Fruit fly (Drosophila melanogaster) whole organism, prepupa: Measurements from ENCODE around the gene GstO2.

Experiments used
- CG10631 ChIP-seq: fragments of 200-800 bp; sonication (Bioruptor generic); optimal IDR thresholded peaks from 2 replicates; lab custom pipeline; 2016; ENCODE audit warnings: missing biosample characterization, missing genetic modification characterization
- CG10669 ChIP-seq: fragments of 200-800 bp; sonication (Bioruptor generic); optimal IDR thresholded peaks from 3 replicates; lab custom pipeline; 2018; ENCODE audit warnings: missing biosample characterization, mild to moderate bottlenecking, missing genetic modification characterization, moderate library complexity
- CG11294 ChIP-seq: fragments of 200-800 bp; sonication (Bioruptor generic); IDR thresholded peaks from 2 replicates; pipeline ENCODE4 v1.3.6; 2022; ENCODE audit warnings: missing biosample characterization, missing genetic modification characterization
- CG11762 ChIP-seq: fragments of 200-800 bp; sonication (Bioruptor generic); optimal IDR thresholded peaks from 3 replicates; lab custom pipeline; 2016; ENCODE audit warnings: missing biosample characterization, missing genetic modification characterization; ENCODE audit not compliant: insufficient read depth
- CG11902 ChIP-seq: fragments of 200-800 bp; sonication (Bioruptor generic); optimal IDR thresholded peaks from 3 replicates; lab custom pipeline; 2016; ENCODE audit warnings: missing biosample characterization, missing genetic modification characterization
- CG16779 ChIP-seq: fragments of 200-800 bp; sonication (Bioruptor generic); optimal IDR thresholded peaks from 3 replicates; lab custom pipeline; 2017; ENCODE audit warnings: missing biosample characterization, mild to moderate bottlenecking, missing genetic modification characterization
- CG3032 ChIP-seq: fragments of 200-800 bp; optimal IDR thresholded peaks from 2 replicates; lab custom pipeline; 2019; ENCODE audit warnings: missing biosample characterization, mild to moderate bottlenecking, missing genetic modification characterization, moderate library complexity
- CG31627 ChIP-seq: fragments of 200-800 bp; sonication (Bioruptor generic); optimal IDR thresholded peaks from 3 replicates; lab custom pipeline; 2016; ENCODE audit warnings: missing biosample characterization, missing genetic modification characterization
- CG32006 ChIP-seq: fragments of 200-800 bp; sonication (Bioruptor generic); optimal IDR thresholded peaks from 3 replicates; lab custom pipeline; 2017; ENCODE audit warnings: missing biosample characterization, mild to moderate bottlenecking, missing genetic modification characterization
- CG34406 ChIP-seq: fragments of 200-800 bp; sonication (Bioruptor generic); optimal IDR thresholded peaks from 3 replicates; lab custom pipeline; 2016; ENCODE audit warnings: missing biosample characterization, missing genetic modification characterization
- CG3919 ChIP-seq: fragments of 200-800 bp; sonication (Bioruptor generic); optimal IDR thresholded peaks from 3 replicates; lab custom pipeline; 2016; ENCODE audit warnings: missing biosample characterization, missing genetic modification characterization
- CG6163 ChIP-seq: fragments of 200-800 bp; sonication (Bioruptor generic); IDR thresholded peaks from 3 replicates; pipeline ENCODE4 v1.3.6; 2022; ENCODE audit warnings: missing biosample characterization, missing genetic modification characterization
- CG6276 ChIP-seq: fragments of 200-800 bp; sonication (Bioruptor generic); optimal IDR thresholded peaks from 2 replicates; lab custom pipeline; 2017; ENCODE audit warnings: missing biosample characterization, mild to moderate bottlenecking, missing genetic modification characterization
- CG6808 ChIP-seq: fragments of 200-800 bp; sonication (Bioruptor generic); optimal IDR thresholded peaks from 3 replicates; lab custom pipeline; 2017; ENCODE audit warnings: missing biosample characterization, missing genetic modification characterization, mild to moderate bottlenecking, moderate library complexity, missing genetic modification reagents
- CG6854 ChIP-seq: fragments of 200-800 bp; sonication (Bioruptor generic); optimal IDR thresholded peaks from 2 replicates; lab custom pipeline; 2017; ENCODE audit warnings: missing biosample characterization, mild to moderate bottlenecking, missing genetic modification characterization
- CG8119 ChIP-seq: fragments of 200-800 bp; sonication (Bioruptor generic); IDR thresholded peaks from 3 replicates; pipeline ENCODE4 v1.3.6; 2022; ENCODE audit warnings: missing biosample characterization, missing genetic modification characterization
- Eip78C ChIP-seq: fragments of 200-800 bp; sonication (Bioruptor generic); peaks from one replicate; lab custom pipeline; 2016; ENCODE audit warnings: missing biosample characterization, missing genetic modification characterization
- Eip93F ChIP-seq: fragments of 200-800 bp; sonication (Bioruptor generic); optimal IDR thresholded peaks from 2 replicates; lab custom pipeline; 2016; ENCODE audit warnings: missing biosample characterization, mild to moderate bottlenecking, missing genetic modification characterization
- Ets96B ChIP-seq: fragments of 200-800 bp; optimal IDR thresholded peaks from 2 replicates; lab custom pipeline; 2019; ENCODE audit warnings: missing biosample characterization, mild to moderate bottlenecking, missing genetic modification characterization, moderate library complexity
- Gug ChIP-seq: fragments of 200-800 bp; sonication (Bioruptor generic); IDR thresholded peaks from 2 replicates; pipeline ENCODE4 v1.3.6; 2022; ENCODE audit warnings: missing biosample characterization, missing genetic modification characterization
- Hr38 ChIP-seq: sonication (Bioruptor generic); optimal IDR thresholded peaks from 2 replicates; lab custom pipeline; 2016; ENCODE audit warnings: missing biosample characterization, missing genetic modification characterization
- Hr39 ChIP-seq: fragments of 200-800 bp; sonication (Bioruptor generic); optimal IDR thresholded peaks from 2 replicates; lab custom pipeline; 2016; ENCODE audit warnings: missing biosample characterization, missing genetic modification characterization
- Hr4 ChIP-seq: fragments of 200-800 bp; sonication (Bioruptor generic); optimal IDR thresholded peaks from 3 replicates; lab custom pipeline; 2016; ENCODE audit warnings: missing biosample characterization, missing genetic modification characterization
- Lpt ChIP-seq: fragments of 200-800 bp; sonication (Bioruptor generic); optimal IDR thresholded peaks from 3 replicates; lab custom pipeline; 2016; ENCODE audit warnings: missing biosample characterization, missing genetic modification characterization
- OdsH ChIP-seq: fragments of 200-800 bp; sonication (Bioruptor generic); optimal IDR thresholded peaks from 3 replicates; lab custom pipeline; 2016; ENCODE audit warnings: missing biosample characterization, missing genetic modification characterization
- Smox ChIP-seq: fragments of 200-800 bp; sonication (Bioruptor generic); optimal IDR thresholded peaks from 3 replicates; lab custom pipeline; 2016; ENCODE audit warnings: missing biosample characterization, missing genetic modification characterization
- Sox102F ChIP-seq: fragments of 200-800 bp; sonication (Bioruptor generic); optimal IDR thresholded peaks from 2 replicates; lab custom pipeline; 2016; ENCODE audit warnings: missing biosample characterization, mild to moderate bottlenecking, missing genetic modification characterization
- Sox14 ChIP-seq: fragments of 200-800 bp; sonication (Bioruptor generic); optimal IDR thresholded peaks from 3 replicates; lab custom pipeline; 2016; ENCODE audit warnings: missing biosample characterization, missing genetic modification characterization
- Sox15 ChIP-seq: fragments of 200-800 bp; sonication (Bioruptor generic); optimal IDR thresholded peaks from 3 replicates; lab custom pipeline; 2016; ENCODE audit warnings: missing biosample characterization, missing genetic modification characterization
- achi ChIP-seq: fragments of 200-800 bp; sonication (Bioruptor generic); optimal IDR thresholded peaks from 3 replicates; lab custom pipeline; 2016; ENCODE audit warnings: missing biosample characterization, missing genetic modification characterization
- acj6 ChIP-seq: fragments of 200-800 bp; sonication (Bioruptor generic); optimal IDR thresholded peaks from 3 replicates; lab custom pipeline; 2016; ENCODE audit warnings: missing biosample characterization, missing genetic modification characterization
- dsx ChIP-seq: fragments of 200-800 bp; optimal IDR thresholded peaks from 3 replicates; lab custom pipeline; 2019; ENCODE audit warnings: missing biosample characterization, mild to moderate bottlenecking, missing genetic modification characterization, moderate library complexity; ENCODE audit not compliant: poor library complexity, severe bottlenecking
- eg ChIP-seq: fragments of 200-800 bp; sonication (Bioruptor generic); IDR thresholded peaks from 3 replicates; pipeline ENCODE4 v1.3.6; 2022; ENCODE audit warnings: missing biosample characterization, missing genetic modification characterization
- fd85E ChIP-seq: fragments of 200-800 bp; sonication (Bioruptor generic); optimal IDR thresholded peaks from 3 replicates; lab custom pipeline; 2016; ENCODE audit warnings: missing biosample characterization, missing genetic modification characterization
- fkh ChIP-seq: fragments of 200-800 bp; sonication (Bioruptor generic); optimal IDR thresholded peaks from 3 replicates; lab custom pipeline; 2017; ENCODE audit warnings: missing biosample characterization, mild to moderate bottlenecking, missing genetic modification characterization, moderate library complexity
- lz ChIP-seq: fragments of 200-800 bp; sonication (Bioruptor generic); optimal IDR thresholded peaks from 3 replicates; lab custom pipeline; 2016; ENCODE audit warnings: missing biosample characterization, missing genetic modification characterization
- net ChIP-seq: fragments of 200-800 bp; sonication (Bioruptor generic); optimal IDR thresholded peaks from 3 replicates; lab custom pipeline; 2016; ENCODE audit warnings: missing biosample characterization, missing genetic modification characterization
- salr ChIP-seq, 2 experiments: fragments of 200-800 bp; sonication (Bioruptor generic); optimal IDR thresholded peaks; 3 replicates each; lab custom pipeline; 2016 to 2018; ENCODE audit warnings: missing biosample characterization in 2 of 2, missing genetic modification characterization in 2 of 2, mild to moderate bottlenecking in 1 of 2
- ss ChIP-seq, 2 experiments: fragments of 200-800 bp; sonication (Bioruptor generic); optimal IDR thresholded peaks; 2 replicates in 1 of 2; 3 replicates in 1 of 2; lab custom pipeline; 2017 to 2018; ENCODE audit warnings: mild to moderate bottlenecking in 2 of 2, missing biosample characterization in 2 of 2, missing genetic modification characterization in 2 of 2, moderate library complexity in 1 of 2
- svp ChIP-seq: fragments of 200-800 bp; sonication (Bioruptor generic); peaks from one replicate; lab custom pipeline; 2016; ENCODE audit warnings: missing biosample characterization, missing genetic modification characterization
- topi ChIP-seq: fragments of 200-800 bp; sonication (Bioruptor generic); optimal IDR thresholded peaks from 3 replicates; lab custom pipeline; 2016; ENCODE audit warnings: missing biosample characterization, missing genetic modification characterization

GstO2 gene

dm6 chr3L:8538355-8538754, 15.1 kb upstream of the GstO2 start:
- TF ChIP-seq Eip78C (no peak), CG11902 (GFP tag; lab: Kevin White, UChicago) (no peak), CG6163 (no peak), fkh (no peak), CG6808 (no peak), eg (no peak), svp (GFP tag; lab: Kevin White, UChicago) (no peak), CG10669 (GFP tag; lab: Kevin White, UChicago) (no peak), salr (GFP tag; optimal IDR thresholded peaks at IDR 0.05; lab: Kevin White, UChicago) (no peak), CG8119 (no peak), net (no peak), fd85E (GFP tag; lab: Kevin White, UChicago) (no peak), CG16779 (tag; lab: Kevin White, UChicago) (no peak), Hr4 (GFP tag; lab: Kevin White, UChicago) (no peak), Sox14 (no peak), CG3032 (tag; lab: Kevin White, UChicago) (no peak), Sox15 (no peak), Gug (no peak)

dm6 chr3L:8536387-8536786, 13.1 kb upstream of the GstO2 start:
- TF ChIP-seq CG6276 (GFP tag; lab: Kevin White, UChicago), result no peak
- peak; percentile 86 for TF ChIP-seq svp (GFP tag; lab: Kevin White, UChicago)

dm6 chr3L:8534386-8535306, 11.3 kb upstream of the GstO2 start, which contains the start of gene ergic53:
ergic53 (plus strand) TSS chr3L:8534977.
- TF ChIP-seq CG11294 (GFP tag; lab: Robert Waterston, UW), result no peak
- TF ChIP-seq Smox (GFP tag; lab: Kevin White, UChicago), result no peak
- peak; percentile 63 for TF ChIP-seq Eip78C
- TF ChIP-seq acj6 (GFP tag; lab: Kevin White, UChicago), result no peak
- TF ChIP-seq ss (GFP tag; optimal IDR thresholded peaks at IDR 0.05; lab: Kevin White, UChicago), result no peak
- no peak for TF ChIP-seq Lpt (GFP tag; lab: Kevin White, UChicago)
- TF ChIP-seq CG3919, result no peak
- peak; percentile 56 for TF ChIP-seq achi (GFP tag; lab: Kevin White, UChicago)
- TF ChIP-seq svp (GFP tag; lab: Kevin White, UChicago), result peak; percentile 52
- TF ChIP-seq Gug, result no peak
- TF ChIP-seq topi (GFP tag; lab: Kevin White, UChicago), result no peak
- TF ChIP-seq fkh, result peak; percentile 73
- TF ChIP-seq lz (GFP tag; lab: Kevin White, UChicago), result no peak
- no peak for TF ChIP-seq OdsH (GFP tag; lab: Kevin White, UChicago)

- TF ChIP-seq CG10631 (GFP tag; lab: Kevin White, UChicago) (no peak), salr (GFP tag; optimal IDR thresholded peaks at IDR 0.05; lab: Kevin White, UChicago) (no peak), CG34406 (no peak), Hr39 (no peak), CG11762 (GFP tag; lab: Kevin White, UChicago) (no peak), Ets96B (tag; lab: Kevin White, UChicago) (no peak), Sox102F (GFP tag; lab: Kevin White, UChicago) (no peak), dsx (GFP tag; lab: Kevin White, UChicago) (no peak), CG31627 (GFP tag; lab: Kevin White, UChicago) (no peak), eg (no peak), Hr38 (GFP tag; lab: Kevin White, UChicago) (no peak), CG6276 (GFP tag; lab: Kevin White, UChicago) (no peak), CG6854 (no peak), OdsH (GFP tag; lab: Kevin White, UChicago) (no peak), achi (GFP tag; lab: Kevin White, UChicago) (no peak), CG32006 (GFP tag; lab: Kevin White, UChicago) (no peak), Eip93F (no peak), acj6 (GFP tag; lab: Kevin White, UChicago) (no peak)
Measured at dm6 chr3L:8529701-8530100, 6.4 kb upstream of the GstO2 start.
